Worm (Caenorhabditis elegans) whole organism, L1 larva: ENCODE results near the gene nhr-39.

Experiments used
- ceh-63 ChIP-seq: fragments of 200-800 bp; sonication (Bioruptor generic); optimal IDR thresholded peaks from 2 replicates; lab custom pipeline; 2018; ENCODE audit warnings: mild to moderate bottlenecking, missing genetic modification characterization, missing compliant biosample characterization
- ces-1 ChIP-seq: fragments of 150-350 bp; optimal IDR thresholded peaks from 2 replicates; lab custom pipeline; 2014; ENCODE audit warnings: missing biosample characterization, missing genetic modification reagents, missing genetic modification characterization
- jun-1 ChIP-seq: fragments of 150-350 bp; optimal IDR thresholded peaks from 2 replicates; lab custom pipeline; 2014; ENCODE audit warnings: missing biosample characterization, missing genetic modification reagents, missing genetic modification characterization
- mef-2 ChIP-seq: fragments of 150-350 bp; optimal IDR thresholded peaks from 2 replicates; lab custom pipeline; 2014; ENCODE audit warnings: missing biosample characterization, missing genetic modification characterization
- nhr-77 ChIP-seq: fragments of 150-350 bp; optimal IDR thresholded peaks from 2 replicates; lab custom pipeline; 2014; ENCODE audit warnings: missing biosample characterization, missing genetic modification characterization
- pqm-1 ChIP-seq: sonication (generic microtip); optimal IDR thresholded peaks from 3 replicates; lab custom pipeline; 2017; ENCODE audit warnings: missing biosample characterization, missing genetic modification characterization
- snpc-4 ChIP-seq: fragments of 150-350 bp; optimal IDR thresholded peaks from 2 replicates; lab custom pipeline; 2014; ENCODE audit warnings: missing biosample characterization, missing genetic modification characterization

- TF ChIP-seq jun-1 (tag; lab: Kevin White, UChicago) = no peak
- no peak for TF ChIP-seq ceh-63 (GFP tag; lab: Kevin White, UChicago)
- no peak for TF ChIP-seq mef-2 (tag; lab: Kevin White, UChicago)
- TF ChIP-seq nhr-77 (tag; lab: Kevin White, UChicago) = no peak
- TF ChIP-seq pqm-1 (tag; lab: Kevin White, UChicago) = no peak
- TF ChIP-seq snpc-4 (tag; lab: Kevin White, UChicago) = no peak
- TF ChIP-seq ces-1 = no peak
Measured at ce11 chrV:9291919-9292318, 11.2 kb upstream of the nhr-39 start, which contains the start of gene ZK682.7.
